Fruit fly (Drosophila melanogaster): Measurements from ENCODE around the gene IP3K1.

The IP3K1 gene

dm6 chr2L:9782176-9782581 lies at the start of gene IP3K1:
Gene IP3K1, plus strand, starts transcription at chr2L:9782384.
- TF ChIP-seq CTCF (optimal IDR thresholded peaks at IDR 0.05), result no peak
- TF ChIP-seq CG8478 (optimal IDR thresholded peaks at IDR 0.05), result no peak

DNA sequence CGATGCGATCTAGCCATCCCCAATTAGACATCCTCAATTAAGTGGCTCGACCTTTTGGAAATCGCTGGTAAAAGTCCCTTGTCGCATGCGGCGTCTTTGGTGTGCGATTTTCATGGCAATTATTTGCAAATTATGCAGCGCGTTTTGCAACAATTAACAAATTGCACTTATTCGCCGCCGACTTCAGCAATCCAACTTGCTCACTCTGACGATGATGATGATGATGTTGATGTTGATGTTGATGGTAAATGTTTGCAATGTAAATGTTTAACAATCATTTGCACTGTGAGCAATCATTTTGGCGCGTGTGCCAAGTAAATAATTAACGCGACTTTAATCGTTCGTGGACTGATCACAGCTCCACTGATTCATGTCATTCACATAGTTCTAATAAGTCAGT lies 48.0 kb upstream of the IP3K1 start:
- TF ChIP-seq CTCF (optimal IDR thresholded peaks at IDR 0.05), result no peak
- no peak for TF ChIP-seq CG8478 (optimal IDR thresholded peaks at IDR 0.05)

dm6 chr2L:9736000-9736695 lies 46.0 kb upstream of the IP3K1 start, which contains the start of gene CG13117:
Gene CG13117, plus strand, starts transcription at chr2L:9736645.
- TF ChIP-seq CTCF (optimal IDR thresholded peaks at IDR 0.05) (no peak), CG8478 (optimal IDR thresholded peaks at IDR 0.05) (no peak)

dm6 chr2L:9737360-9737759 lies 44.8 kb upstream of the IP3K1 start:
- TF ChIP-seq CTCF (optimal IDR thresholded peaks at IDR 0.05) (no peak), CG8478 (optimal IDR thresholded peaks at IDR 0.05) (no peak)

- TF ChIP-seq CTCF (optimal IDR thresholded peaks at IDR 0.05) (no peak), CG8478 (optimal IDR thresholded peaks at IDR 0.05) (no peak)
These were observed 44.4 kb upstream of the IP3K1 start for dm6 chr2L:9737803-9738202.

DNA sequence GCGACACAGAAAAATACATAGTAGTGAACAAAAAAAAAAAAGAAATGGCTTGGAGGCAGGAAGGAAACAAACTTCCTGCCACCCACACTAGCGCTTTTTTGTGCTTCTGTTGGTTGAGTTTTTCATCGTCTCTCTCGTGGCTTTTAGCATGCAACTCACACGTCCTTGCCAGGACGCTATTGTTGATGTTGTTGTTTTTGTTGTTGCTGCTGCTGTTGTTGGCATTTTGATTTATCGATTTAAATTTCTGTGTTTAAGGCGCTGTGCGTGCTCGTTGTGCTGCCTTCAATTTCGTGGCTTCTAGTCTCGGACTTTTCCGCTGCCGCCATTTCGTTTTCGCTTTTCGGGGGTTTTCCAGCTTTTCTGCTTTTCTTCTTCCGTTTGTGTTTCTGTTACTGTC lies 42.5 kb upstream of the IP3K1 start:
- TF ChIP-seq CTCF (optimal IDR thresholded peaks at IDR 0.05) (no peak), CG8478 (optimal IDR thresholded peaks at IDR 0.05) (no peak)

DNA sequence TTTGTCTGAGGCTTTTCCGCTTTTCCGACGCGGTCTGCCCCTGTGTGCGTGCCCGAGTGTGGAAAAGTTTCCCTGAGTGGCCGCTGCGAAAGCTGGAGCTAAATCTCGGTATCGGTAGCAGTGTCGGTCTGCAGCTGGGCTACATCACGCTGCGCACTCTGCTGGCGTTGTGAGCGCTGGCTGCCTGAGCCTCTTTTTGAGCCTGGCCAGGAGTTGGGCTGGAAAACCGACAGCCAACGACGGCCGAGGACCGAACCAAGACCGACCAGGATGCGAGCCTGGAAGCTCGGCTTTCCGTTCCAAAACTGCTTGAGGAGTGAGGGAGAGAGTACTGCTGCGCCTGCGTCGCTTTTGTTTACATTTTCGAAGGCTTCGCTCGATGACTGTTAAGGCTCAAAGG lies 38.4 kb upstream of the IP3K1 start:
- TF ChIP-seq CG8478 (optimal IDR thresholded peaks at IDR 0.05) (no peak), CTCF (optimal IDR thresholded peaks at IDR 0.05) (no peak)

- TF ChIP-seq CG8478 (optimal IDR thresholded peaks at IDR 0.05) (no peak), CTCF (optimal IDR thresholded peaks at IDR 0.05) (no peak)
These were observed 37.5 kb upstream of the IP3K1 start for dm6 chr2L:9744634-9745033.

dm6 chr2L:9746236-9747225 lies 35.7 kb upstream of the IP3K1 start, which contains the start of gene Nckx30C:
Gene Nckx30C, minus strand, starts transcription at chr2L:9746495.
- TF ChIP-seq CG8478 (optimal IDR thresholded peaks at IDR 0.05) (no peak), CTCF (optimal IDR thresholded peaks at IDR 0.05) (no peak)

DNA sequence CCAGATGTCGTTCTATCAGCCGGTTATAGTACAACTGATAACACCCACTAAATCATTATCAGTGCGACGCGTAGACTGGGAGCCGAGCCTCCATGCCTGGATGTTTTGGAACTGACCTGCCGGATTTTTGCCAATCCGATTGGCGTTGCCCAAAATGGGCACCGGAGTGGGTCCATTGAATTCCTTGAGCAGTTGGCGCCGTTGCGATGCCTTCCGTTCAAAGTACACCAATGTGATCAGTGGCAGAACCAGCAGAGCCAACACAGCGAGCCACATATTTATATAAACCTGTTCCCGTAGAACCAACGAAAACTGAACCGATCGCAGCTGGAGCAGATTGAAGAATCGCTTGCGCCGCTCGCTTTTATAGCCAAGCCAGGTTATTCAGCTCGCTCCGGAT lies 32.4 kb upstream of the IP3K1 start, which contains the start of gene Cyp4e3:
Cyp4e3 (minus strand) TSS at position 327 of the 400 bp plus-strand sequence.
- TF ChIP-seq CTCF (optimal IDR thresholded peaks at IDR 0.05) (no peak), CG8478 (optimal IDR thresholded peaks at IDR 0.05) (no peak)

DNA sequence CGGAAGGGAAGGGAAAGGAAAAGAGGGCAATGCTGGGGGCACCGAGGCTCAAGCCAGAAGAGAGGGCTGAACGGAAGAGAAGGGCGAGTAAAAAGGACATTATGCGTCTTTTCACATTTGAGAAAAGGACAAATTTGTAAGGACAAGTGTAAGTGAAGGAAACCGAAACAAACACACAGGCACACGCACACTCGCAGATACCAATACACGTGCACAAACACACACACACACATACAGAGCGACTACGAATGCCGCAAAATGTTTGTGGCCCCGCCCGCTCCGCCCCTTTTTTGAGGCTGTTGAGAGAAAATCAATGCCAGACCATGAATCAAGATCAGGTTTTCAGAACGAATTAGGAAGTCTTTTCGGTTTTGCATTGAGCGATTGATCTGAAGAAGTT lies 28.8 kb upstream of the IP3K1 start:
- TF ChIP-seq CTCF (optimal IDR thresholded peaks at IDR 0.05) (no peak), CG8478 (optimal IDR thresholded peaks at IDR 0.05) (no peak)

DNA sequence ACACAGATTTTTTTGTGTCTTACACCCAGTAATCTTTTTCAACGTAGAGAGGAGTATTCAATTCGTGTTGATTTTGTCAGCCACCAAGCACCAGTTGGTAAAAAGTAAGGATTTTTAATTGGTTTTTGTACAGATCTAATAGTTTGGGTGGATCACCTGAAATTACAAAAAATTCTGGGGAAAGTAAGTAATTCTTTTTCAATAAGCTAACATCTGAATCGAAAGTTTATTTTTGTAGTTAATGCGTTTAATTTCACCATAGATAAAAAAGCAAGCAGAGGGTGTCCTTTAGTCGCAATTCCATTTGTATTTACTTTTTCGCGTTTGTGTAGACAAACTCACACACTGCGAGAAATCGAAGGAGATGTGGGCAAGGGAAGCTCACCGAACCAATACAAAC lies 27.4 kb upstream of the IP3K1 start:
- TF ChIP-seq CTCF (optimal IDR thresholded peaks at IDR 0.05) (no peak), CG8478 (optimal IDR thresholded peaks at IDR 0.05) (no peak)

DNA sequence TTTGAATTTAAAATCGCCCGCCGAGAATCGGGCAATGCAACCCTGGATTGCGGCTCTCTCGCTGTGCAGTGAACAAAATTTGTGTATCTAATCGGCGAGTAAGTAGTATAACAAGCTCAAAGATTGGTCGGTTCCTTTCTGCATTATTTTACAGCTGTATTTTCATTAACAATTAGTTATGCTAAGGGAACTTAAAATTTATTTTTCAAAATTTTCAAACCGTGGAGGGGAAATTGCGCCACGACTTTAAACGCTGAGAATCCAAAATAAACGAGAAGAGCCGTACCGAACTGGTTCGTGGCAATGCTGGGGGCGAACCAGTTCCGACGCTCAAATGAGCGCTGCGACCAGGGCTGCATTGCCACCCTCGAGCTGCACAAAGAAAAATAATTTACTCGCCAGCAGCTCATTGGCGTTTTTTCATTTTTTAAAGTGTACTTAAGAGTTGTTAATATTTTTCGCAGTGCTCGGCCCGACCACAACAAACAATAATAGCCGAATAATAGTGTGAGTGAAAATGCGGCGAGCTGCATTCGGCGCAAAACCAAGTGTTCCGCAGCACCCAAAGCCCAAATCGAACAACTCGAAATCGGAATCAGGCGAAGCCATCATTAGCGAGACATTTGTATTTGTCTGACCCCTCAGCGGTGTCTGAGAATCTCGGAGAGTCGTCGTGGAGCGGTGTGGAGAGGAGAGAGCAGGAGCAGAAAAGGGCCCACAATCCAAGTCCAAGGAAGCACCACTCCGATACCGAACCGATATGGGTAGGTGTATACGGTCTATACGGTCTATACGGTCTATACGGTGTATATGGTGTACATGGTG lies 24.0 kb upstream of the IP3K1 start, which contains the start of gene zf30C:
zf30C (plus strand) TSS at position 353 of the 825 bp plus-strand sequence.
- TF ChIP-seq CTCF (optimal IDR thresholded peaks at IDR 0.05) (no peak), CG8478 (optimal IDR thresholded peaks at IDR 0.05) (no peak)

dm6 chr2L:9758856-9759255 lies 23.3 kb upstream of the IP3K1 start:
- TF ChIP-seq CTCF (optimal IDR thresholded peaks at IDR 0.05), result no peak
- TF ChIP-seq CG8478 (optimal IDR thresholded peaks at IDR 0.05), result no peak
